Worm (Caenorhabditis elegans) whole organism, late embryonic: ENCODE data around the gene K10D2.5.

Experiments used
- ceh-2 ChIP-seq: sonication (generic microtip); optimal IDR thresholded peaks from 2 replicates; lab custom pipeline; 2016; ENCODE audit warnings: missing genotype, missing genetic modification characterization, missing compliant biosample characterization
- elt-2 ChIP-seq: sonication (generic microtip); optimal IDR thresholded peaks from 2 replicates; lab custom pipeline; 2016; ENCODE audit warnings: missing genetic modification reagents, missing genetic modification characterization, missing compliant biosample characterization

ce11 chrIII:5141935-5142334 lies 30.6 kb upstream of the K10D2.5 start:
- TF ChIP-seq ceh-2 (tag; lab: Kevin White, UChicago): no peak
- no peak for TF ChIP-seq elt-2
